Fruit fly (Drosophila melanogaster): ENCODE measurements around the gene ewg.

DNA sequence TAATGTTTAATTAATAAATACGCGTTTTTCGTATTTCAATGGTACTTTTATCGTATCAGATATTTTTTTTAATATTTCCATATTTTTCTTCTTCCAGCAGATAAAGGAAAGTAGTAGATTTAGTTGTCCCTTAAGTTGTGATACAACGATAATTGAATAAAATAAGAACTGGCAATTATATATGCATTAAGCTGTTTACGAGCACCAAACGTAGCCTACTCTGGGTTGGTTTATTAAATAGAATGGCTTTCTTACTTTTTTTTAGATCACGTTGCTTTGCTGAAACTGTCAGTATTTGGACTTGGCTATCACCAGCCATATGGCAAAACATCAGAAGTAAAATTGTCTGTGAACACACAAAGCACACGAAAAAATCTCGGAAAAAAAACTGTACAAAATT lies 27.9 kb upstream of the ewg start, which contains the start of gene CG12470:
- TF ChIP-seq Hr96 (GFP tag; optimal IDR thresholded peaks at IDR 0.05): no peak
- TF ChIP-seq Clk (GFP tag; optimal IDR thresholded peaks at IDR 0.05): no peak
- TF ChIP-seq pad (GFP tag; optimal IDR thresholded peaks at IDR 0.05): no peak
- TF ChIP-seq CG11617 (GFP tag; optimal IDR thresholded peaks at IDR 0.05): no peak
- TF ChIP-seq ovo (GFP tag; optimal IDR thresholded peaks at IDR 0.05): no peak

Data from whole organism, adult.